Fruit fly (Drosophila melanogaster): ENCODE data around the gene Marf.

Marf gene

dm6 chrX:6372769-6373197 lies 7.0 kb downstream of the Marf start, which contains the start of gene PpV (continued):
- TF ChIP-seq CG2199 (GFP tag; IDR thresholded peaks at IDR 0.05) (no peak), Usf (GFP tag; optimal IDR thresholded peaks at IDR 0.05) (no peak), zf30C (GFP tag; optimal IDR thresholded peaks at IDR 0.05) (no peak), bowl (GFP tag; IDR thresholded peaks at IDR 0.05) (no peak), inv (GFP tag; IDR thresholded peaks at IDR 0.05; ENCODE audit: partially characterized antibody) (0 out of 2 replicates have a peak, but pooled peaks have one; percentile 29), dm (GFP tag; optimal IDR thresholded peaks at IDR 0.05) (peak; percentile 24), slou (GFP tag; optimal IDR thresholded peaks at IDR 0.05) (peak; percentile 6), CG17912 (GFP tag; optimal IDR thresholded peaks at IDR 0.05) (no peak), dmrt99B (tag; optimal IDR thresholded peaks at IDR 0.05) (no peak), Ptx1 (GFP tag; IDR thresholded peaks at IDR 0.05) (no peak), phol (tag; optimal IDR thresholded peaks at IDR 0.05) (peak; percentile 64), Blimp-1 (GFP tag; optimal IDR thresholded peaks at IDR 0.05) (no peak), disco-r (GFP tag; optimal IDR thresholded peaks at IDR 0.05) (no peak), CG11696 (GFP tag; IDR thresholded peaks at IDR 0.05) (no peak), CG31388 (GFP tag; optimal IDR thresholded peaks at IDR 0.05) (no peak), CG2875 (GFP tag; optimal IDR thresholded peaks at IDR 0.05) (no peak), BEAF-32 (GFP tag; optimal IDR thresholded peaks at IDR 0.05) (peak; percentile 74), h (optimal IDR thresholded peaks at IDR 0.05) (no peak), CG10267 (tag; optimal IDR thresholded peaks at IDR 0.05) (peak; percentile 67), Poxn (GFP tag; IDR thresholded peaks at IDR 0.05) (no peak), mam (GFP tag; optimal IDR thresholded peaks at IDR 0.05) (no peak), oc (tag; optimal IDR thresholded peaks at IDR 0.05) (peak; percentile 15), Hr51 (GFP tag; optimal IDR thresholded peaks at IDR 0.05) (no peak), kah (GFP tag; optimal IDR thresholded peaks at IDR 0.05) (no peak), tgo (GFP tag; IDR thresholded peaks at IDR 0.05) (no peak), CG14860 (GFP tag; IDR thresholded peaks at IDR 0.05; ENCODE audit: partially characterized antibody) (no peak), jing (GFP tag; optimal IDR thresholded peaks at IDR 0.05) (no peak), scrt (GFP tag; optimal IDR thresholded peaks at IDR 0.05) (no peak), sc (optimal IDR thresholded peaks at IDR 0.05) (no peak), sc (GFP tag; optimal IDR thresholded peaks at IDR 0.05) (no peak), fd102C (GFP tag; optimal IDR thresholded peaks at IDR 0.05) (no peak), CG8478 (optimal IDR thresholded peaks at IDR 0.05) (no peak), slbo (GFP tag; IDR thresholded peaks at IDR 0.05) (no peak), BtbVII (GFP tag; optimal IDR thresholded peaks at IDR 0.05) (no peak), CG34224 (GFP tag; IDR thresholded peaks at IDR 0.05; ENCODE audit: partially characterized antibody) (0 out of 3 replicates have a peak, but pooled peaks have one; percentile 19), CG15479 (GFP tag; optimal IDR thresholded peaks at IDR 0.05) (no peak), al (GFP tag; IDR thresholded peaks at IDR 0.05) (no peak), CG12071 (GFP tag; optimal IDR thresholded peaks at IDR 0.05) (no peak), Atf-2 (GFP tag; optimal IDR thresholded peaks at IDR 0.05) (no peak), bigmax (GFP tag; optimal IDR thresholded peaks at IDR 0.05) (no peak), Eip74EF (GFP tag; optimal IDR thresholded peaks at IDR 0.05) (no peak), unpg (GFP tag; optimal IDR thresholded peaks at IDR 0.05) (peak; percentile 22), CG14965 (GFP tag; optimal IDR thresholded peaks at IDR 0.05; ENCODE audit: borderline replicate concordance) (no peak), B-H2 (GFP tag; optimal IDR thresholded peaks at IDR 0.05) (peak; percentile 18), lmd (GFP tag; IDR thresholded peaks at IDR 0.05) (no peak), Asciz (GFP tag; optimal IDR thresholded peaks at IDR 0.05) (no peak), Drgx (GFP tag; IDR thresholded peaks at IDR 0.05) (no peak), HLHmδ (GFP tag; optimal IDR thresholded peaks at IDR 0.05) (no peak), zfh1 (GFP tag; IDR thresholded peaks at IDR 0.05) (no peak), sug (tag; optimal IDR thresholded peaks at IDR 0.05) (peak; percentile 36), org-1 (GFP tag; optimal IDR thresholded peaks at IDR 0.05) (no peak)

Data from whole organism, embryonic.